Worm (Caenorhabditis elegans): ENCODE results near the gene nhx-5.

- no peak for TF ChIP-seq elt-2 (tag; optimal IDR thresholded peaks at IDR 0.05)
- TF ChIP-seq egl-27 (tag; optimal IDR thresholded peaks at IDR 0.05): no peak
- no peak for TF ChIP-seq daf-12 (tag; optimal IDR thresholded peaks at IDR 0.05)
- TF ChIP-seq nhr-43 (tag; optimal IDR thresholded peaks at IDR 0.05; ENCODE audit: poor library complexity, severe bottlenecking): no peak
- TF ChIP-seq skn-1 (tag; optimal IDR thresholded peaks at IDR 0.05): no peak
- TF ChIP-seq ZK546.5 (tag; optimal IDR thresholded peaks at IDR 0.05): no peak
- TF ChIP-seq ztf-4 (tag; optimal IDR thresholded peaks at IDR 0.05): no peak
- no peak for TF ChIP-seq aly-2 (tag; optimal IDR thresholded peaks at IDR 0.05)
- TF ChIP-seq ceh-16 (tag; optimal IDR thresholded peaks at IDR 0.05): no peak
- TF ChIP-seq fos-1 (tag; optimal IDR thresholded peaks at IDR 0.05): no peak
- TF ChIP-seq ama-1 (optimal IDR thresholded peaks at IDR 0.05): no peak
- TF ChIP-seq snpc-4 (tag; optimal IDR thresholded peaks at IDR 0.05): no peak
- no peak for TF ChIP-seq tbx-2 (tag; optimal IDR thresholded peaks at IDR 0.05)
Measured at ce11 chrX:10594701-10595421, 18.1 kb downstream of the nhx-5 start.
